Worm (Caenorhabditis elegans) whole organism, L1 larva: Measurements from ENCODE around the gene him-14.
A peak's percentile ranks its signal among the peaks of the same experiment; 100 is the strongest.

Experiments
- ama-1 ChIP-seq: fragments of 150-350 bp; optimal IDR thresholded peaks from 2 replicates; lab custom pipeline; 2014
- ceh-82 ChIP-seq, 3 experiments: fragments of 150-350 bp in 1 of 3; sonication (generic microtip) in 2 of 3; optimal IDR thresholded peaks; 2 replicates each; lab custom pipeline; 2014 to 2017; ENCODE audit warnings: missing biosample characterization in 3 of 3, missing genetic modification characterization in 3 of 3
- fos-1 ChIP-seq: fragments of 150-350 bp; optimal IDR thresholded peaks from 2 replicates; lab custom pipeline; 2014; ENCODE audit warnings: missing biosample characterization, missing genetic modification characterization
- lin-13 ChIP-seq: fragments of 150-350 bp; optimal IDR thresholded peaks from 2 replicates; lab custom pipeline; 2014; ENCODE audit warnings: missing biosample characterization, missing genetic modification reagents, missing genetic modification characterization
- mep-1 ChIP-seq: fragments of 150-350 bp; optimal IDR thresholded peaks from 2 replicates; lab custom pipeline; 2014; ENCODE audit warnings: missing biosample characterization, missing genetic modification characterization
- pag-3 ChIP-seq: sonication (generic microtip); optimal IDR thresholded peaks from 2 replicates; lab custom pipeline; 2017; ENCODE audit warnings: missing genetic modification characterization, mild to moderate bottlenecking, missing compliant biosample characterization, antibody characterized with exemption, borderline replicate concordance; ENCODE audit not compliant: insufficient read depth
- skn-1 ChIP-seq: fragments of 150-350 bp; optimal IDR thresholded peaks from 2 replicates; lab custom pipeline; 2014; ENCODE audit warnings: missing biosample characterization, missing genetic modification characterization
- unc-30 ChIP-seq: sonication (generic microtip); optimal IDR thresholded peaks from 2 replicates; lab custom pipeline; 2017; ENCODE audit warnings: missing biosample characterization, missing genetic modification characterization

ce11 chrII:7024897-7025852 is 44.6 kb downstream of the him-14 start, which contains the start of gene znf-598:
- TF ChIP-seq mep-1 (peak; percentile 44), fos-1 (tag; lab: Kevin White, UChicago) (no peak), unc-30 (tag; lab: Kevin White, UChicago) (no peak), pag-3 (tag; lab: Kevin White, UChicago) (no peak), ceh-82 (tag; optimal IDR thresholded peaks at IDR 0.05; lab: Kevin White, UChicago) (peak in 1 of 3 experiments; percentile 13), skn-1 (tag; lab: Kevin White, UChicago) (peak; percentile 15), ama-1 (no peak), lin-13 (GFP tag; lab: Kevin White, UChicago) (no peak)
